Fruit fly (Drosophila melanogaster): ENCODE results near the gene CG5196.

The CG5196 gene

DNA sequence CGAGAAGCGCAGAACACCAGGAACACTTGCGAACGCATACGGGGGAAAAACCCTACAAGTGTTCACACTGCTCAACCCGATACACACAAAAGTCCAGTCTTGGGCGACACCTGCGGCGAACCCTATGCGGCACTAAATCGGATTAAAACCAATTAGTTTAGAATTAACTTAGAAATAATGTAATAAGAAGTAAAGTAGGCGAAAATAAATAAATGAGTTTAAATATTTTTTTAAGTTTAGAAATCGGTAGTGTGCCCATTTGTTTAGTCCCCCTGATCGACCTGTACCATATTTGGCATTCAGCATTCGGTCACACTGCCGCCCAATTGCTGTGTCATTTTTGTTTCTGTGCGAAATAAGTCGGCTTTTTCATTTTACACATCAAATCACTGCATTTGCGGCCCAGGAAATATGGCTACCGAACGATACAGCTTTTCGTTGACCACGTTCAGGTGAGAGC, 22.9 kb downstream of the CG5196 start, which contains the start of gene Prosalpha2 (continued):
- TF ChIP-seq CG8119 (GFP tag; IDR thresholded peaks at IDR 0.05) = no peak
- no peak for TF ChIP-seq pdm3 (GFP tag; optimal IDR thresholded peaks at IDR 0.05)
- TF ChIP-seq CG8632 (GFP tag; optimal IDR thresholded peaks at IDR 0.05) = no peak
- no peak for TF ChIP-seq CG6276 (GFP tag; optimal IDR thresholded peaks at IDR 0.05)
- TF ChIP-seq CG34406 (GFP tag; optimal IDR thresholded peaks at IDR 0.05) = peak; percentile 16
- TF ChIP-seq Met (GFP tag; optimal IDR thresholded peaks at IDR 0.05) = no peak
- no peak for TF ChIP-seq CG16779 (tag; optimal IDR thresholded peaks at IDR 0.05)
- TF ChIP-seq Sox15 (GFP tag; optimal IDR thresholded peaks at IDR 0.05) = no peak
- TF ChIP-seq dsx (GFP tag; optimal IDR thresholded peaks at IDR 0.05; ENCODE audit: poor library complexity, severe bottlenecking) = peak; percentile 18
- TF ChIP-seq Sox102F (GFP tag; optimal IDR thresholded peaks at IDR 0.05) = no peak
- no peak for TF ChIP-seq Hr38 (GFP tag; optimal IDR thresholded peaks at IDR 0.05)
- TF ChIP-seq topi (GFP tag; optimal IDR thresholded peaks at IDR 0.05) = peak; percentile 29
- no peak for TF ChIP-seq net (GFP tag; optimal IDR thresholded peaks at IDR 0.05)
- TF ChIP-seq Blimp-1 (GFP tag; optimal IDR thresholded peaks at IDR 0.05) = no peak
- TF ChIP-seq spab (GFP tag; optimal IDR thresholded peaks at IDR 0.05) = no peak
- TF ChIP-seq CG6163 (GFP tag; IDR thresholded peaks at IDR 0.05) = peak; percentile 40; the same call in 1 of the 3 replicates
- TF ChIP-seq CG10631 (GFP tag; optimal IDR thresholded peaks at IDR 0.05) = no peak
- no peak for TF ChIP-seq CG32006 (GFP tag; optimal IDR thresholded peaks at IDR 0.05)
- TF ChIP-seq vri (GFP tag; optimal IDR thresholded peaks at IDR 0.05) = no peak
- TF ChIP-seq Ets21C (GFP tag; optimal IDR thresholded peaks at IDR 0.05) = no peak
- peak; percentile 22 for TF ChIP-seq lz (GFP tag; optimal IDR thresholded peaks at IDR 0.05)
- no peak for TF ChIP-seq fd59A (GFP tag; optimal IDR thresholded peaks at IDR 0.05)
- TF ChIP-seq CG31627 (GFP tag; optimal IDR thresholded peaks at IDR 0.05) = peak; percentile 19
- peak; percentile 77 for TF ChIP-seq Eip78C (GFP tag)
- TF ChIP-seq CG6792 (GFP tag; optimal IDR thresholded peaks at IDR 0.05) = no peak
- no peak for TF ChIP-seq CG1621 (tag; optimal IDR thresholded peaks at IDR 0.05)
- TF ChIP-seq Smox (GFP tag; optimal IDR thresholded peaks at IDR 0.05) = no peak
- no peak for TF ChIP-seq CG3032 (tag; optimal IDR thresholded peaks at IDR 0.05)
- TF ChIP-seq CG3919 (GFP tag; optimal IDR thresholded peaks at IDR 0.05) = no peak
- no peak for TF ChIP-seq Hr39 (GFP tag; optimal IDR thresholded peaks at IDR 0.05)
- TF ChIP-seq eg (GFP tag; IDR thresholded peaks at IDR 0.05) = no peak; the same call in 2 of the 3 replicates
- no peak for TF ChIP-seq fkh (GFP tag; optimal IDR thresholded peaks at IDR 0.05)
- no peak for TF ChIP-seq CG8319 (GFP tag; optimal IDR thresholded peaks at IDR 0.05)
- TF ChIP-seq salr (GFP tag; optimal IDR thresholded peaks at IDR 0.05) = no peak
- TF ChIP-seq acj6 (GFP tag; optimal IDR thresholded peaks at IDR 0.05) = no peak
- no peak for TF ChIP-seq OdsH (GFP tag; optimal IDR thresholded peaks at IDR 0.05)
- peak; percentile 23 for TF ChIP-seq cyc (GFP tag; optimal IDR thresholded peaks at IDR 0.05)

DNA sequence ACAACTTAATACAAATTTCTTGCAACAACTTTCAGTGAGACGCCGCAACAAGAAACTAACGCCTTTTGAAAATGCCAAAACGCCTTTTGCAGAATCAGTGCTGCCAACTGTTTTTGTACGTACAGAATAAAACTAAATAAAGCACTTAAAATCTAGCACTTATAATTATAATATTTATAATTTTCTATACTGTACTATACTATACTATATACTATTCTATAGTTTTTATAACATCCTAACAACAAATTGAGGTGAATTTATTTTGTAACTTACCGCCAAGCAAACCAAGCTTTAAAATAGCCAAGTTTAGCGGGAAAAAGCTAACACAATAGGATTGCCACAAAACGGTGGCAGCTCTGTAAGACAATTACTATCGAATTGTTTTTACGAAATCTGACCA, 25.6 kb downstream of the CG5196 start, which contains the start of the genes Aos1 and Srlp:
Gene Aos1, minus strand, starts transcription at position 59 of the 400 bp plus-strand sequence.
Gene Srlp, plus strand, starts transcription at position 335 of the 400 bp plus-strand sequence.
- TF ChIP-seq CG11902 (GFP tag; optimal IDR thresholded peaks at IDR 0.05) = no peak
- TF ChIP-seq CG3032 (tag; optimal IDR thresholded peaks at IDR 0.05) = peak; percentile 70
- TF ChIP-seq Eip78C (GFP tag) = peak; percentile 47
- TF ChIP-seq CG8319 (GFP tag; optimal IDR thresholded peaks at IDR 0.05) = peak; percentile 10
- peak; percentile 35 for TF ChIP-seq Ets96B (tag; optimal IDR thresholded peaks at IDR 0.05)
- no peak for TF ChIP-seq CG34406 (GFP tag; optimal IDR thresholded peaks at IDR 0.05)
- no peak for TF ChIP-seq fd85E (GFP tag; optimal IDR thresholded peaks at IDR 0.05)
- TF ChIP-seq lz (GFP tag; optimal IDR thresholded peaks at IDR 0.05) = peak; percentile 2
- peak; percentile 43 for TF ChIP-seq esn (GFP tag; optimal IDR thresholded peaks at IDR 0.05)
- TF ChIP-seq CG6808 (GFP tag; optimal IDR thresholded peaks at IDR 0.05) = no peak
- TF ChIP-seq CG16779 (tag; optimal IDR thresholded peaks at IDR 0.05) = no peak
- no peak for TF ChIP-seq CG4318 (GFP tag; optimal IDR thresholded peaks at IDR 0.05)
- TF ChIP-seq dsx (GFP tag; optimal IDR thresholded peaks at IDR 0.05; ENCODE audit: poor library complexity, severe bottlenecking) = peak; percentile 45
- no peak for TF ChIP-seq CG9139 (GFP tag; optimal IDR thresholded peaks at IDR 0.05)
- TF ChIP-seq acj6 (GFP tag; optimal IDR thresholded peaks at IDR 0.05) = no peak
- no peak for TF ChIP-seq net (GFP tag; optimal IDR thresholded peaks at IDR 0.05)
- TF ChIP-seq cyc (GFP tag; optimal IDR thresholded peaks at IDR 0.05) = no peak
- TF ChIP-seq Ets21C (GFP tag; optimal IDR thresholded peaks at IDR 0.05) = no peak
- TF ChIP-seq Sox14 (GFP tag; optimal IDR thresholded peaks at IDR 0.05) = peak; percentile 52
- no peak for TF ChIP-seq svp (GFP tag)
- peak; percentile 14 for TF ChIP-seq topi (GFP tag; optimal IDR thresholded peaks at IDR 0.05)
- no peak for TF ChIP-seq achi (GFP tag; optimal IDR thresholded peaks at IDR 0.05)
- TF ChIP-seq CG6163 (GFP tag; IDR thresholded peaks at IDR 0.05) = no peak
- no peak for TF ChIP-seq fkh (GFP tag; optimal IDR thresholded peaks at IDR 0.05)
- no peak for TF ChIP-seq spab (GFP tag; optimal IDR thresholded peaks at IDR 0.05)
- no peak for TF ChIP-seq eg (GFP tag; IDR thresholded peaks at IDR 0.05)
- TF ChIP-seq CG8119 (GFP tag; IDR thresholded peaks at IDR 0.05) = no peak
- peak; percentile 14 for TF ChIP-seq Lpt (GFP tag; optimal IDR thresholded peaks at IDR 0.05)

All from whole organism, prepupa.